Fruit fly (Drosophila melanogaster): ENCODE data around the gene CG33689.

The CG33689 gene

DNA sequence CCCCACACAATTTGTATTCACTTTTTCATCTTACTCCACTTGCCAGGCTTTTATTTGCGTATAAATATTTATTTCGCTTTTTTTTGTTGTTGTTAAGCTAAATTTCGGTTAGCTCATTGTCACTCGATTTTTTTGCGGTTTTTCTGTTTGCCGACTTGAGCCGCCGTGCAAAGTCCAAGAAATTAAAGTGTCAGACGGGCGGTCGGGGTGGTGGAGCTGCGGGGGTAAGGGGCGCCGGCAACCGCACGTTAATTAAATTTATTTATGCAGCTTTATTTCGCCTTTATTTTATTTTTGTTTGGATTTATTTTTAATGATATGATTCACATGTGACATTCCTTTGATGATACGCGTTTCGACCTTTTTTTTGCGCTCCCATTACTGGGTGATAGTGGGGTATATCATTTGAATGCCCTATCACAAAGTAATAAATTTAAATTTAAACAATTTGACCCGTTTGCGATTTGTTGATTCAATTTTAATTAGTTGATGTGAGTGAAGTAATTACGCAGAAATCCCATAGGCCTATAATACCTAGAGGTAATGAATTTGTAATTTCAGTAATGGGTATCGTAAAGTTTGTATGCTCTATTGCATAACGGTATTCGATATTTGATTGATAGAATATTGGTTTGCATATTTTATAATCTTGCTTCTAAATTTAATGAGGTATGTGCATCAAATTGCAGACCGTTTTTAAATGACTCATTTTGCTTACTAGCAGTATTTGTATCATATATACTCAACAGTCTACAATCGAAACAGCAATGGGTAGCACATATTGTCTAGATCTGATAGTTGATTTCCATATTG lies 34.5 kb upstream of the CG33689 start (continued):
- TF ChIP-seq CG3281 (GFP tag; optimal IDR thresholded peaks at IDR 0.05) (peak; percentile 49), sob (GFP tag; IDR thresholded peaks at IDR 0.05) (peak; percentile 39; the same call in 1 of the 2 replicates), CG10209 (GFP tag; optimal IDR thresholded peaks at IDR 0.05) (peak; percentile 44), CG17186 (GFP tag; optimal IDR thresholded peaks at IDR 0.05) (no peak), slbo (GFP tag; IDR thresholded peaks at IDR 0.05) (peak; percentile 78), pan (optimal IDR thresholded peaks at IDR 0.05) (no peak), pan (GFP tag; optimal IDR thresholded peaks at IDR 0.05 in 1 of 2, IDR thresholded peaks at IDR 0.05 in 1 of 2) (peak in 1 of 2 experiments; percentile 39), seq (GFP tag; IDR thresholded peaks at IDR 0.05) (no peak), Meics (GFP tag; optimal IDR thresholded peaks at IDR 0.05) (peak; percentile 37), HLH54F (GFP tag; optimal IDR thresholded peaks at IDR 0.05) (peak; percentile 68), CG11695 (GFP tag; IDR thresholded peaks at IDR 0.05) (peak; percentile 50; the same call in 1 of the 3 replicates), CG2202 (tag; optimal IDR thresholded peaks at IDR 0.05) (no peak), org-1 (GFP tag; optimal IDR thresholded peaks at IDR 0.05) (peak; percentile 42), CG17359 (tag; optimal IDR thresholded peaks at IDR 0.05) (peak; percentile 31), Pdp1 (GFP tag; optimal IDR thresholded peaks at IDR 0.05) (peak; percentile 54 to 67), Hr78 (GFP tag; optimal IDR thresholded peaks at IDR 0.05) (no peak), Lim3 (GFP tag; IDR thresholded peaks at IDR 0.05) (no peak), Hr39 (optimal IDR thresholded peaks at IDR 0.05) (no peak), gsb-n (tag; optimal IDR thresholded peaks at IDR 0.05) (no peak), D19B (GFP tag; optimal IDR thresholded peaks at IDR 0.05) (peak; percentile 90), NK7.1 (GFP tag; optimal IDR thresholded peaks at IDR 0.05) (peak; percentile 17), pnt (GFP tag; optimal IDR thresholded peaks at IDR 0.05) (peak; percentile 16), Chrac-16 (GFP tag; optimal IDR thresholded peaks at IDR 0.05) (peak; percentile 39), az2 (GFP tag; optimal IDR thresholded peaks at IDR 0.05) (peak; percentile 33), Elba2 (GFP tag; optimal IDR thresholded peaks at IDR 0.05) (no peak), CG2889 (GFP tag; IDR thresholded peaks at IDR 0.05) (peak; percentile 41; the same call in 1 of the 3 replicates), Side (GFP tag; optimal IDR thresholded peaks at IDR 0.05) (peak; percentile 22), Abd-B (GFP tag; optimal IDR thresholded peaks at IDR 0.05) (peak; percentile 41), sr (GFP tag; IDR thresholded peaks at IDR 0.05) (no peak), emc (GFP tag; optimal IDR thresholded peaks at IDR 0.05) (peak; percentile 11), CG6254 (GFP tag; optimal IDR thresholded peaks at IDR 0.05) (no peak), CG1647 (GFP tag; optimal IDR thresholded peaks at IDR 0.05) (no peak), CG9876 (GFP tag; optimal IDR thresholded peaks at IDR 0.05) (no peak), fd96Cb (tag; optimal IDR thresholded peaks at IDR 0.05) (peak; percentile 2), Asciz (GFP tag; optimal IDR thresholded peaks at IDR 0.05) (peak; percentile 2), CG14014 (GFP tag; IDR thresholded peaks at IDR 0.05) (peak; percentile 6; the same call in 1 of the 2 replicates), jing (GFP tag; optimal IDR thresholded peaks at IDR 0.05) (peak; percentile 6), Oli (tag; optimal IDR thresholded peaks at IDR 0.05) (peak; percentile 48), CG8924 (tag; optimal IDR thresholded peaks at IDR 0.05) (peak; percentile 36), lmd (GFP tag; IDR thresholded peaks at IDR 0.05) (peak; percentile 58), zfh2 (GFP tag; optimal IDR thresholded peaks at IDR 0.05) (peak; percentile 75), CG6175 (GFP tag; IDR thresholded peaks at IDR 0.05) (no peak), CG3163 (GFP tag; optimal IDR thresholded peaks at IDR 0.05) (peak; percentile 3), Xrp1 (GFP tag; IDR thresholded peaks at IDR 0.05) (no peak), CG15601 (tag; optimal IDR thresholded peaks at IDR 0.05) (no peak), CG10274 (GFP tag; optimal IDR thresholded peaks at IDR 0.05) (peak; percentile 47), CG17361 (GFP tag; IDR thresholded peaks at IDR 0.05) (peak; percentile 65), otp (GFP tag; IDR thresholded peaks at IDR 0.05) (0 out of 3 replicates have a peak, but pooled peaks have one; percentile 45), Xbp1 (GFP tag; optimal IDR thresholded peaks at IDR 0.05) (peak; percentile 47), dmrt99B (tag; optimal IDR thresholded peaks at IDR 0.05) (peak; percentile 52)
